Fruit fly (Drosophila melanogaster): ENCODE data around the gene CG14384.
A peak's percentile ranks its signal among the peaks of the same experiment; 100 is the strongest.

CG14384 gene

dm6 chr3R:12980628-12981219 lies 13.2 kb upstream of the CG14384 start, which contains the start of gene Paip2 (continued):
- TF ChIP-seq CG13287 (GFP tag; IDR thresholded peaks at IDR 0.05; ENCODE audit: partially characterized antibody) = peak; percentile 98
- no peak for TF ChIP-seq az2 (GFP tag; optimal IDR thresholded peaks at IDR 0.05)
- no peak for TF ChIP-seq CG43689 (GFP tag; IDR thresholded peaks at IDR 0.05)
- no peak for TF ChIP-seq ttk (GFP tag; IDR thresholded peaks at IDR 0.05)
- TF ChIP-seq CG10147 (GFP tag; optimal IDR thresholded peaks at IDR 0.05) = peak; percentile 40
- TF ChIP-seq sisA (GFP tag; IDR thresholded peaks at IDR 0.05) = no peak
- no peak for TF ChIP-seq aop (GFP tag; IDR thresholded peaks at IDR 0.05)
- TF ChIP-seq CG15479 (GFP tag; optimal IDR thresholded peaks at IDR 0.05) = no peak
- TF ChIP-seq pros (GFP tag; optimal IDR thresholded peaks at IDR 0.05) = no peak
- TF ChIP-seq gce (GFP tag; IDR thresholded peaks at IDR 0.05) = no peak
- TF ChIP-seq kni (GFP tag; optimal IDR thresholded peaks at IDR 0.05) = no peak
- TF ChIP-seq ci (GFP tag; IDR thresholded peaks at IDR 0.05) = no peak; the same call in 2 of the 3 replicates
- TF ChIP-seq vvl (GFP tag; IDR thresholded peaks at IDR 0.05) = 0 out of 2 replicates have a peak, but pooled peaks have one; percentile 6
- TF ChIP-seq sima (GFP tag; optimal IDR thresholded peaks at IDR 0.05) = no peak
- TF ChIP-seq grn (GFP tag; optimal IDR thresholded peaks at IDR 0.05) = peak; percentile 68
- no peak for TF ChIP-seq CG8388 (GFP tag; optimal IDR thresholded peaks at IDR 0.05)
- TF ChIP-seq CG7745 (tag; optimal IDR thresholded peaks at IDR 0.05) = no peak
- peak; percentile 67 for TF ChIP-seq CoRest (tag; optimal IDR thresholded peaks at IDR 0.05)
- TF ChIP-seq fu2 (GFP tag; optimal IDR thresholded peaks at IDR 0.05) = no peak
- peak; percentile 2 for TF ChIP-seq Jarid2 (GFP tag; optimal IDR thresholded peaks at IDR 0.05)
- peak; percentile 99 for TF ChIP-seq Dll (GFP tag; IDR thresholded peaks at IDR 0.05; ENCODE audit: partially characterized antibody)
- no peak for TF ChIP-seq eve (GFP tag; optimal IDR thresholded peaks at IDR 0.05)
- no peak for TF ChIP-seq CrebB (tag; optimal IDR thresholded peaks at IDR 0.05)
- TF ChIP-seq bigmax (GFP tag; optimal IDR thresholded peaks at IDR 0.05) = no peak
- peak; percentile 46; the same call in 1 of the 2 replicates for TF ChIP-seq chm (GFP tag; IDR thresholded peaks at IDR 0.05)
- peak; percentile 1 for TF ChIP-seq CG8944 (GFP tag; optimal IDR thresholded peaks at IDR 0.05)
- 0 out of 2 replicates have a peak, but pooled peaks have one; percentile 24 for TF ChIP-seq al (GFP tag; IDR thresholded peaks at IDR 0.05)
- TF ChIP-seq CG10959 (GFP tag; IDR thresholded peaks at IDR 0.05) = no peak
- TF ChIP-seq Hmx (GFP tag; optimal IDR thresholded peaks at IDR 0.05) = no peak
- TF ChIP-seq CG1529 (GFP tag; optimal IDR thresholded peaks at IDR 0.05) = no peak
- no peak for TF ChIP-seq CG1602 (GFP tag; optimal IDR thresholded peaks at IDR 0.05)
- TF ChIP-seq CG13894 (tag; optimal IDR thresholded peaks at IDR 0.05) = peak; percentile 21
- no peak for TF ChIP-seq pfk (GFP tag; optimal IDR thresholded peaks at IDR 0.05)
- peak; percentile 60 for TF ChIP-seq CG2712 (tag; optimal IDR thresholded peaks at IDR 0.05)
- TF ChIP-seq CG30020 (tag; optimal IDR thresholded peaks at IDR 0.05) = peak; percentile 32
- TF ChIP-seq CTCF (GFP tag; optimal IDR thresholded peaks at IDR 0.05) = peak; percentile 91
- no peak for TF ChIP-seq wdn (GFP tag; IDR thresholded peaks at IDR 0.05)
- TF ChIP-seq CG10366 (GFP tag; IDR thresholded peaks at IDR 0.05) = no peak
- no peak for TF ChIP-seq ranshi (GFP tag; IDR thresholded peaks at IDR 0.05)
- TF ChIP-seq CG15269 (tag; optimal IDR thresholded peaks at IDR 0.05) = no peak
- no peak for TF ChIP-seq sc (optimal IDR thresholded peaks at IDR 0.05)
- TF ChIP-seq sc (GFP tag; optimal IDR thresholded peaks at IDR 0.05) = no peak
- TF ChIP-seq lmd (GFP tag; IDR thresholded peaks at IDR 0.05) = no peak
- no peak for TF ChIP-seq tio (GFP tag; optimal IDR thresholded peaks at IDR 0.05)
- TF ChIP-seq hkb (optimal IDR thresholded peaks at IDR 0.05) = no peak
- TF ChIP-seq hkb (GFP tag; IDR thresholded peaks at IDR 0.05) = 0 out of 2 replicates have a peak, but pooled peaks have one; percentile 25
- TF ChIP-seq her (GFP tag; optimal IDR thresholded peaks at IDR 0.05) = no peak
- TF ChIP-seq CG7928 (GFP tag; optimal IDR thresholded peaks at IDR 0.05) = no peak
- TF ChIP-seq Spps (tag; optimal IDR thresholded peaks at IDR 0.05) = no peak
- TF ChIP-seq dimm (GFP tag; IDR thresholded peaks at IDR 0.05) = no peak
- no peak for TF ChIP-seq CG18764 (GFP tag; optimal IDR thresholded peaks at IDR 0.05)
- TF ChIP-seq Hsf (GFP tag; optimal IDR thresholded peaks at IDR 0.05) = no peak
- TF ChIP-seq CG10321 (GFP tag; IDR thresholded peaks at IDR 0.05) = no peak

All from whole organism, embryonic.